Fruit fly (Drosophila melanogaster): ENCODE results near the gene CG3847.
A peak's percentile ranks its signal among the peaks of the same experiment; 100 is the strongest.

The CG3847 gene

DNA sequence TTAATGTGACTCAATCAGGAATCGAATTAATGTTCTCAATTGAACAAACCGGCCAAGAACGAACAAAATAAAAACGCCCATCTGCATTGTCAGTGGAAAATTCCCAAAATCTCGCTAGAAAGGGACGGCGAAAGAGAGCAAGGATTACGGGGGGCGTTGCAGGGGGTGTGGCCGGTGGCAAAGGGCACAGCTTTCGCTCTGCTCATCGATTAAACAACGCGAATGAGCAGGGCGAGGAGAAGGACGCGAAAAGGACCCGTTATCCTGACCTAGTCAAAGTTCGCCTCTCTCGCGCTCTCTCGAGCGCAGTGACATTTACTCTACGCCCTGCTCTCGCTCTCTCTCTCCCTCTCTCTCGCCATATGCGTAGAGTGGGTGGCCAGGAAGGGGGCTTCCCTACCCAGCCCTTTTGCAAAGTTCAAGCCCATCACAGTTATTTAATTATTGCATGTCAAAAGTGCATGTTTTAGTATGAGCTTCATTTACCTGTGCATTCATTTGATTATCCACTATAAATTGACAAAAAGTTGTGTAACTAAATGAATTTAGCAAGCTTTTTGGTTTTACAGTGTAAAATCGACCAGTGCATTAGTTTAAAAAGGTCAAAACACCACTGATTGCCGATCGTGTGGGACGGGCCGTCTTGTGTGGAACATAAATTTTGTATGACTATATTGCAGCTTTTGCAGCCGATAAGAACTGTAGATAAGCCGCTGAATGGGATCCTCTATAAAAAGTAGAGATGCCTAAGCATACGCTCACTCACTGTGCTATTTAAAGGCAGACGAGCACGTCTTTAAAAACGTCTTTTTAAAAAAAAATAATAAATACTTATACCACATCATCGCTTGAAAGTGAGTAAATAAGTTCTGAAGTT, 7.9 kb upstream of the CG3847 start (continued):
- TF ChIP-seq Scr (GFP tag; IDR thresholded peaks at IDR 0.05; ENCODE audit: partially characterized antibody) = no peak
- no peak for TF ChIP-seq Dip3 (GFP tag; optimal IDR thresholded peaks at IDR 0.05)
- no peak for TF ChIP-seq Stat92E (GFP tag; optimal IDR thresholded peaks at IDR 0.05)
- no peak for TF ChIP-seq CG10209 (GFP tag; optimal IDR thresholded peaks at IDR 0.05)
- TF ChIP-seq CG7928 (GFP tag; optimal IDR thresholded peaks at IDR 0.05) = no peak
- TF ChIP-seq gcm2 (GFP tag; optimal IDR thresholded peaks at IDR 0.05) = no peak
- TF ChIP-seq row (GFP tag; IDR thresholded peaks at IDR 0.05) = peak; percentile 40; the same call in 1 of the 3 replicates
- TF ChIP-seq zfh2 (GFP tag; optimal IDR thresholded peaks at IDR 0.05) = peak; percentile 13
- peak; percentile 39 for TF ChIP-seq CG7839 (tag; optimal IDR thresholded peaks at IDR 0.05)
- no peak for TF ChIP-seq D (optimal IDR thresholded peaks at IDR 0.05)
- TF ChIP-seq D (GFP tag; optimal IDR thresholded peaks at IDR 0.05) = no peak
- no peak for TF ChIP-seq CG4404 (GFP tag; IDR thresholded peaks at IDR 0.05)
- TF ChIP-seq NC2β (GFP tag; optimal IDR thresholded peaks at IDR 0.05) = no peak
- no peak for TF ChIP-seq CG2875 (GFP tag; optimal IDR thresholded peaks at IDR 0.05)
- peak; percentile 41; the same call in 1 of the 3 replicates for TF ChIP-seq CG17361 (GFP tag; IDR thresholded peaks at IDR 0.05)
- peak; percentile 76 for TF ChIP-seq crol (GFP tag; IDR thresholded peaks at IDR 0.05)
- TF ChIP-seq CG18764 (GFP tag; optimal IDR thresholded peaks at IDR 0.05) = no peak
- no peak for TF ChIP-seq ATbp (GFP tag; optimal IDR thresholded peaks at IDR 0.05)
- TF ChIP-seq tap (tag; optimal IDR thresholded peaks at IDR 0.05) = no peak
- peak; percentile 66 for TF ChIP-seq sens (GFP tag)
- TF ChIP-seq CG18011 (GFP tag; optimal IDR thresholded peaks at IDR 0.05) = no peak
- TF ChIP-seq Awh (GFP tag; IDR thresholded peaks at IDR 0.05) = no peak
- no peak for TF ChIP-seq lov (optimal IDR thresholded peaks at IDR 0.05)
- no peak for TF ChIP-seq lov (GFP tag; IDR thresholded peaks at IDR 0.05)
- TF ChIP-seq Xbp1 (GFP tag; optimal IDR thresholded peaks at IDR 0.05) = peak; percentile 38
- no peak for TF ChIP-seq usp (GFP tag; optimal IDR thresholded peaks at IDR 0.05)
- TF ChIP-seq cato (GFP tag; optimal IDR thresholded peaks at IDR 0.05; ENCODE audit: borderline replicate concordance) = no peak
- TF ChIP-seq zfh1 (GFP tag; IDR thresholded peaks at IDR 0.05) = 0 out of 3 replicates have a peak, but pooled peaks have one; percentile 30
- TF ChIP-seq Lpt (GFP tag; optimal IDR thresholded peaks at IDR 0.05) = no peak
- TF ChIP-seq CG31388 (GFP tag; optimal IDR thresholded peaks at IDR 0.05) = no peak
- no peak for TF ChIP-seq en (GFP tag; optimal IDR thresholded peaks at IDR 0.05)
- TF ChIP-seq CG11695 (GFP tag; IDR thresholded peaks at IDR 0.05) = 0 out of 3 replicates have a peak, but pooled peaks have one; percentile 16
- no peak for TF ChIP-seq CG2129 (GFP tag; IDR thresholded peaks at IDR 0.05; ENCODE audit: partially characterized antibody)
- TF ChIP-seq CG6254 (GFP tag; optimal IDR thresholded peaks at IDR 0.05) = peak; percentile 15
- TF ChIP-seq CG12769 (tag; optimal IDR thresholded peaks at IDR 0.05) = no peak
- no peak for TF ChIP-seq Max (GFP tag; optimal IDR thresholded peaks at IDR 0.05)
- TF ChIP-seq HLH4C (GFP tag; IDR thresholded peaks at IDR 0.05; ENCODE audit: partially characterized antibody) = no peak
- TF ChIP-seq Hand (GFP tag; optimal IDR thresholded peaks at IDR 0.05) = peak; percentile 27
- peak; percentile 8 to 43 for TF ChIP-seq Pdp1 (GFP tag; optimal IDR thresholded peaks at IDR 0.05)
- TF ChIP-seq peb (GFP tag; IDR thresholded peaks at IDR 0.05) = no peak
- TF ChIP-seq seq (GFP tag; IDR thresholded peaks at IDR 0.05) = no peak
- TF ChIP-seq tgo (GFP tag; IDR thresholded peaks at IDR 0.05) = 0 out of 3 replicates have a peak, but pooled peaks have one; percentile 30
- TF ChIP-seq Atf6 (GFP tag; IDR thresholded peaks at IDR 0.05) = no peak
- TF ChIP-seq Mrtf (GFP tag; IDR thresholded peaks at IDR 0.05) = no peak
- no peak for TF ChIP-seq Fer2 (tag; optimal IDR thresholded peaks at IDR 0.05)
- no peak for TF ChIP-seq pan (optimal IDR thresholded peaks at IDR 0.05)
- TF ChIP-seq pan (GFP tag; optimal IDR thresholded peaks at IDR 0.05 in 1 of 2, IDR thresholded peaks at IDR 0.05 in 1 of 2) = peak in 1 of 2 experiments; percentile 31
- no peak for TF ChIP-seq CG17912 (GFP tag; optimal IDR thresholded peaks at IDR 0.05)
- peak in 1 of 2 experiments; percentile 9 for TF ChIP-seq Hr78 (GFP tag; optimal IDR thresholded peaks at IDR 0.05)
